Fruit fly (Drosophila melanogaster) whole organism, embryonic: ENCODE results near the gene elB.

ENCODE experiments used
- CG10147 ChIP-seq: fragments of 200-800 bp; sonication (Bioruptor generic); optimal IDR thresholded peaks from 2 replicates; lab custom pipeline; 2019; ENCODE audit warnings: missing biosample characterization, mild to moderate bottlenecking, missing genetic modification characterization, moderate library complexity
- CG11696 ChIP-seq: fragments of 200-800 bp; sonication (Bioruptor generic); IDR thresholded peaks from 2 replicates; pipeline ENCODE4 v1.3.6; 2022; ENCODE audit warnings: missing biosample characterization, missing genetic modification characterization
- CG12104 ChIP-seq: fragments of 200-800 bp; sonication (Bioruptor generic); optimal IDR thresholded peaks from 3 replicates; lab custom pipeline; 2016; ENCODE audit warnings: missing biosample characterization, missing genetic modification characterization
- CG12155 ChIP-seq: fragments of 200-800 bp; sonication (Bioruptor generic); optimal IDR thresholded peaks from 3 replicates; lab custom pipeline; 2016; ENCODE audit warnings: missing biosample characterization, missing genetic modification characterization
- CG17186 ChIP-seq: fragments of 200-800 bp; sonication (Bioruptor generic); optimal IDR thresholded peaks from 3 replicates; lab custom pipeline; 2017; ENCODE audit warnings: missing biosample characterization, missing genetic modification reagents, missing genetic modification characterization
- CG17328 ChIP-seq: fragments of 200-800 bp; sonication (Bioruptor generic); IDR thresholded peaks from 2 replicates; pipeline ENCODE4 v1.3.6; 2022; ENCODE audit warnings: missing biosample characterization, missing genetic modification characterization
- CG17568 ChIP-seq: fragments of 200-800 bp; sonication (Bioruptor generic); optimal IDR thresholded peaks from 2 replicates; lab custom pipeline; 2018; ENCODE audit warnings: missing biosample characterization, mild to moderate bottlenecking, missing genetic modification characterization, moderate library complexity
- CG17912 ChIP-seq: fragments of 200-800 bp; sonication (Bioruptor generic); optimal IDR thresholded peaks from 2 replicates; lab custom pipeline; 2018; ENCODE audit warnings: missing biosample characterization, mild to moderate bottlenecking, missing genetic modification characterization
- CG18764 ChIP-seq: fragments of 200-800 bp; sonication (Bioruptor generic); optimal IDR thresholded peaks from 3 replicates; lab custom pipeline; 2016; ENCODE audit warnings: missing biosample characterization, missing genetic modification characterization
- CG2712 ChIP-seq: fragments of 200-800 bp; optimal IDR thresholded peaks from 3 replicates; lab custom pipeline; 2019; ENCODE audit warnings: missing biosample characterization, mild to moderate bottlenecking, missing genetic modification characterization, moderate library complexity
- CG30403 ChIP-seq: fragments of 200-800 bp; sonication (Bioruptor generic); optimal IDR thresholded peaks from 3 replicates; lab custom pipeline; 2016; ENCODE audit warnings: missing biosample characterization, missing genetic modification characterization
- CG32767 ChIP-seq: fragments of 200-800 bp; sonication (Bioruptor generic); IDR thresholded peaks from 2 replicates; pipeline ENCODE4 v1.3.6; 2022; ENCODE audit warnings: missing biosample characterization, missing genetic modification characterization
- CG32772 ChIP-seq: fragments of 200-800 bp; sonication (Bioruptor generic); IDR thresholded peaks from 2 replicates; pipeline ENCODE4 v1.3.6; 2022; ENCODE audit warnings: missing biosample characterization, missing genetic modification characterization
- CG42726 ChIP-seq: fragments of 200-800 bp; sonication (Bioruptor generic); IDR thresholded peaks from 2 replicates; pipeline ENCODE4 v1.3.6; 2022; ENCODE audit warnings: missing biosample characterization, missing genetic modification characterization; ENCODE audit not compliant: partially characterized antibody
- CG4424 ChIP-seq: fragments of 200-800 bp; sonication (Bioruptor generic); optimal IDR thresholded peaks from 3 replicates; lab custom pipeline; 2016; ENCODE audit warnings: missing biosample characterization, missing genetic modification characterization
- CG7839 ChIP-seq: fragments of 200-800 bp; sonication (Bioruptor generic); optimal IDR thresholded peaks from 3 replicates; lab custom pipeline; 2018; ENCODE audit warnings: missing biosample characterization, mild to moderate bottlenecking, missing genetic modification characterization, moderate library complexity
- CG8290 ChIP-seq, 3 experiments: fragments of 200-800 bp; sonication (Bioruptor generic); optimal IDR thresholded peaks; 2 replicates each; lab custom pipeline; 2016 to 2019; ENCODE audit warnings: missing biosample characterization in 3 of 3, missing genetic modification characterization in 3 of 3, mild to moderate bottlenecking in 2 of 3, moderate library complexity in 1 of 3
- CG9797 ChIP-seq: fragments of 200-800 bp; sonication (Bioruptor generic); optimal IDR thresholded peaks from 3 replicates; lab custom pipeline; 2018; ENCODE audit warnings: missing biosample characterization, mild to moderate bottlenecking, missing genetic modification characterization
- CrebB ChIP-seq: fragments of 200-800 bp; sonication (Bioruptor generic); optimal IDR thresholded peaks from 3 replicates; lab custom pipeline; 2018; ENCODE audit warnings: missing biosample characterization, mild to moderate bottlenecking, missing genetic modification characterization
- E2f1 ChIP-seq: fragments of 200-800 bp; sonication (Bioruptor generic); IDR thresholded peaks from 2 replicates; pipeline ENCODE4 v1.3.6; 2022; ENCODE audit warnings: missing biosample characterization, missing genetic modification characterization
- Fer2 ChIP-seq: fragments of 200-800 bp; sonication (Bioruptor generic); optimal IDR thresholded peaks from 2 replicates; lab custom pipeline; 2018; ENCODE audit warnings: missing biosample characterization, mild to moderate bottlenecking, missing genetic modification characterization, moderate library complexity
- Gsc ChIP-seq: fragments of 200-800 bp; sonication (Bioruptor generic); IDR thresholded peaks from 2 replicates; pipeline ENCODE4 v1.3.6; 2022; ENCODE audit warnings: missing biosample characterization, missing genetic modification characterization
- Hr51 ChIP-seq, 2 experiments: fragments of 200-800 bp; sonication (Bioruptor generic); optimal IDR thresholded peaks; 2 replicates in 1 of 2; 3 replicates in 1 of 2; lab custom pipeline; 2016 to 2018; ENCODE audit warnings: missing biosample characterization in 2 of 2, missing genetic modification characterization in 2 of 2, mild to moderate bottlenecking in 1 of 2, moderate library complexity in 1 of 2
- Max ChIP-seq: fragments of 200-800 bp; sonication (Bioruptor generic); optimal IDR thresholded peaks from 2 replicates; lab custom pipeline; 2016; ENCODE audit warnings: missing biosample characterization, mild to moderate bottlenecking, missing genetic modification characterization
- Med ChIP-seq: fragments of 200-800 bp; sonication (Bioruptor generic); peaks from one replicate; lab custom pipeline; 2016; ENCODE audit warnings: missing biosample characterization, missing genetic modification characterization, mild to moderate bottlenecking, inconsistent platforms, moderate library complexity
- Opbp ChIP-seq: fragments of 200-800 bp; sonication (Bioruptor generic); IDR thresholded peaks from 3 replicates; pipeline ENCODE4 v1.3.6; 2022; ENCODE audit warnings: missing biosample characterization, missing genetic modification characterization; ENCODE audit not compliant: partially characterized antibody
- Sox100B ChIP-seq: fragments of 200-800 bp; sonication (Bioruptor generic); optimal IDR thresholded peaks from 3 replicates; lab custom pipeline; 2018; ENCODE audit warnings: missing biosample characterization, mild to moderate bottlenecking, missing genetic modification characterization
- Vsx1 ChIP-seq: fragments of 200-800 bp; sonication (Bioruptor generic); optimal IDR thresholded peaks from 2 replicates; lab custom pipeline; 2017; ENCODE audit warnings: missing biosample characterization, mild to moderate bottlenecking, missing genetic modification characterization, missing genetic modification reagents
- abd-A ChIP-seq: fragments of 200-800 bp; sonication (Bioruptor generic); optimal IDR thresholded peaks from 3 replicates; lab custom pipeline; 2019; ENCODE audit warnings: missing biosample characterization, mild to moderate bottlenecking, missing genetic modification characterization, moderate library complexity
- bowl ChIP-seq: fragments of 200-800 bp; sonication (Bioruptor generic); IDR thresholded peaks from 2 replicates; pipeline ENCODE4 v1.3.6; 2022; ENCODE audit warnings: missing biosample characterization, missing genetic modification characterization
- ci ChIP-seq: fragments of 200-800 bp; sonication (Bioruptor generic); IDR thresholded peaks from 3 replicates; pipeline ENCODE4 v1.3.6; 2022; ENCODE audit warnings: missing biosample characterization, missing genetic modification characterization
- crc ChIP-seq: fragments of 200-800 bp; sonication (Bioruptor generic); optimal IDR thresholded peaks from 2 replicates; lab custom pipeline; 2016; ENCODE audit warnings: missing biosample characterization, missing genetic modification characterization
- ftz-f1 ChIP-seq: fragments of 200-800 bp; sonication (Bioruptor generic); optimal IDR thresholded peaks from 2 replicates; lab custom pipeline; 2016; ENCODE audit warnings: missing biosample characterization, missing genetic modification characterization
- hbn ChIP-seq: fragments of 200-800 bp; sonication (Bioruptor generic); IDR thresholded peaks from 2 replicates; pipeline ENCODE4 v1.3.6; 2022; ENCODE audit warnings: missing biosample characterization, missing genetic modification characterization; ENCODE audit not compliant: partially characterized antibody
- insv ChIP-seq, 2 experiments: fragments of 200-800 bp; sonication (Bioruptor generic); optimal IDR thresholded peaks; 3 replicates each; lab custom pipeline; 2016 to 2018; ENCODE audit warnings: missing biosample characterization in 2 of 2, missing genetic modification characterization in 2 of 2
- lab ChIP-seq: fragments of 200-800 bp; sonication (Bioruptor generic); optimal IDR thresholded peaks from 3 replicates; lab custom pipeline; 2017; ENCODE audit warnings: missing biosample characterization, missing genetic modification characterization, mild to moderate bottlenecking, moderate library complexity, missing genetic modification reagents
- lilli ChIP-seq: fragments of 200-800 bp; sonication (Bioruptor generic); optimal IDR thresholded peaks from 3 replicates; lab custom pipeline; 2016; ENCODE audit warnings: missing biosample characterization, missing genetic modification characterization
- mld ChIP-seq: fragments of 200-800 bp; sonication (Bioruptor generic); IDR thresholded peaks from 3 replicates; pipeline ENCODE4 v1.3.6; 2022; ENCODE audit warnings: missing biosample characterization, missing genetic modification characterization; ENCODE audit not compliant: partially characterized antibody
- nerfin-1 ChIP-seq: fragments of 200-800 bp; sonication (Bioruptor generic); optimal IDR thresholded peaks from 3 replicates; lab custom pipeline; 2019; ENCODE audit warnings: missing biosample characterization, mild to moderate bottlenecking, missing genetic modification characterization, moderate library complexity
- oc ChIP-seq: fragments of 200-800 bp; sonication (Bioruptor generic); optimal IDR thresholded peaks from 2 replicates; lab custom pipeline; 2018; ENCODE audit warnings: missing biosample characterization, mild to moderate bottlenecking, missing genetic modification characterization, moderate library complexity
- onecut ChIP-seq: fragments of 200-800 bp; sonication (Bioruptor generic); IDR thresholded peaks from 2 replicates; pipeline ENCODE4 v1.3.6; 2022; ENCODE audit warnings: missing biosample characterization, missing genetic modification characterization
- pfk ChIP-seq: fragments of 200-800 bp; sonication (Bioruptor generic); optimal IDR thresholded peaks from 2 replicates; lab custom pipeline; 2018; ENCODE audit warnings: missing biosample characterization, mild to moderate bottlenecking, missing genetic modification characterization, moderate library complexity
- salm ChIP-seq: fragments of 200-800 bp; sonication (Bioruptor generic); optimal IDR thresholded peaks from 2 replicates; lab custom pipeline; 2018; ENCODE audit warnings: missing biosample characterization, mild to moderate bottlenecking, missing genetic modification characterization
- sd ChIP-seq: fragments of 200-800 bp; sonication (Bioruptor generic); optimal IDR thresholded peaks from 3 replicates; lab custom pipeline; 2018; ENCODE audit warnings: missing biosample characterization, mild to moderate bottlenecking, missing genetic modification characterization, moderate library complexity
- slbo ChIP-seq: fragments of 200-800 bp; sonication (Bioruptor generic); IDR thresholded peaks from 2 replicates; pipeline ENCODE4 v1.3.6; 2022; ENCODE audit warnings: missing biosample characterization, missing genetic modification characterization
- trem ChIP-seq: fragments of 200-800 bp; optimal IDR thresholded peaks from 3 replicates; lab custom pipeline; 2019; ENCODE audit warnings: missing biosample characterization, mild to moderate bottlenecking, missing genetic modification characterization, moderate library complexity
- vnd ChIP-seq: fragments of 200-800 bp; sonication (Bioruptor generic); IDR thresholded peaks from 3 replicates; pipeline ENCODE4 v1.3.6; 2022; ENCODE audit warnings: missing biosample characterization, missing genetic modification characterization; ENCODE audit not compliant: partially characterized antibody
- wdn ChIP-seq: fragments of 200-800 bp; sonication (Bioruptor generic); IDR thresholded peaks from 2 replicates; pipeline ENCODE4 v1.3.6; 2022; ENCODE audit warnings: missing biosample characterization, missing genetic modification characterization
- yki ChIP-seq: fragments of >200 bp; optimal IDR thresholded peaks from 3 replicates; lab custom pipeline; 2018

Gene elB

dm6 chr2L:14408383-14409004 lies 855 bp downstream of the elB start (continued):
- TF ChIP-seq onecut (GFP tag; lab: Robert Waterston, UW) = no peak
- no peak for TF ChIP-seq Max (GFP tag; lab: Kevin White, UChicago)
- 0 out of 2 replicates have a peak, but pooled peaks have one; percentile 29 for TF ChIP-seq CG42726
- TF ChIP-seq Gsc (GFP tag; lab: Robert Waterston, UW) = no peak
- no peak for TF ChIP-seq CG4424
- no peak for TF ChIP-seq E2f1
- no peak for TF ChIP-seq CG18764
- TF ChIP-seq Opbp (GFP tag; lab: Robert Waterston, UW) = no peak
- no peak for TF ChIP-seq insv (GFP tag; optimal IDR thresholded peaks at IDR 0.05; lab: Kevin White, UChicago)
- TF ChIP-seq lab (GFP tag; lab: Kevin White, UChicago) = peak; percentile 9
- TF ChIP-seq yki (lab: Kevin White, UChicago) = no peak
- TF ChIP-seq Vsx1 = peak; percentile 2
- TF ChIP-seq vnd (GFP tag; lab: Robert Waterston, UW) = no peak
- TF ChIP-seq abd-A (tag; lab: Kevin White, UChicago) = peak; percentile 6
- peak; percentile 44 for TF ChIP-seq oc (tag; lab: Kevin White, UChicago)
- no peak for TF ChIP-seq wdn
- no peak for TF ChIP-seq CG17328 (GFP tag; lab: Robert Waterston, UW)
- no peak for TF ChIP-seq CrebB (tag; lab: Kevin White, UChicago)
- no peak for TF ChIP-seq CG12104 (GFP tag; lab: Kevin White, UChicago)
- peak; percentile 55 for TF ChIP-seq Med (GFP tag; lab: Kevin White, UChicago)
- TF ChIP-seq sd (tag; lab: Kevin White, UChicago) = no peak
- TF ChIP-seq lilli (GFP tag; lab: Kevin White, UChicago) = no peak
- no peak for TF ChIP-seq Sox100B (GFP tag; lab: Kevin White, UChicago)
- TF ChIP-seq CG8290 (GFP tag; optimal IDR thresholded peaks at IDR 0.05; lab: Kevin White, UChicago) = no peak
- peak in 1 of 2 experiments; percentile 6 for TF ChIP-seq CG8290 (tag; optimal IDR thresholded peaks at IDR 0.05; lab: Kevin White, UChicago)
- peak; percentile 96 for TF ChIP-seq trem (tag; lab: Kevin White, UChicago)
- no peak for TF ChIP-seq bowl (GFP tag; lab: Robert Waterston, UW)
- no peak for TF ChIP-seq CG11696
- no peak for TF ChIP-seq salm (tag; lab: Kevin White, UChicago)
- peak; percentile 47; the same call in 2 of the 3 replicates for TF ChIP-seq ci (GFP tag; lab: Robert Waterston, UW)
- no peak for TF ChIP-seq ftz-f1 (GFP tag; lab: Kevin White, UChicago)
- TF ChIP-seq CG7839 (tag; lab: Kevin White, UChicago) = no peak
- no peak for TF ChIP-seq crc
- TF ChIP-seq mld (GFP tag; lab: Robert Waterston, UW) = 0 out of 3 replicates have a peak, but pooled peaks have one; percentile 21
- no peak for TF ChIP-seq CG32767 (GFP tag; lab: Robert Waterston, UW)
- TF ChIP-seq CG32772 (GFP tag; lab: Robert Waterston, UW) = no peak

dm6 chr2L:14404744-14405449 lies 4.5 kb downstream of the elB start:
- TF ChIP-seq CG30403 (GFP tag; lab: Kevin White, UChicago) (no peak), CG17568 (GFP tag; lab: Kevin White, UChicago) (peak; percentile 2), Fer2 (no peak), hbn (no peak), CG17186 (GFP tag; lab: Kevin White, UChicago) (no peak), bowl (GFP tag; lab: Robert Waterston, UW) (no peak), CG12155 (GFP tag; lab: Kevin White, UChicago) (no peak), CG17912 (no peak), CG9797 (GFP tag; lab: Kevin White, UChicago) (no peak), nerfin-1 (peak; percentile 10), slbo (GFP tag; lab: Robert Waterston, UW) (no peak), CG2712 (tag; lab: Kevin White, UChicago) (no peak), CG10147 (GFP tag; lab: Kevin White, UChicago) (no peak), sd (tag; lab: Kevin White, UChicago) (peak; percentile 51), pfk (GFP tag; lab: Kevin White, UChicago) (no peak), Hr51 (GFP tag; optimal IDR thresholded peaks at IDR 0.05; lab: Kevin White, UChicago) (peak in 1 of 2 experiments; percentile 56)
